Fruit fly (Drosophila melanogaster) whole organism, wandering third instar larva: ENCODE measurements around the gene CG9667.

Experiments used
- Abd-B ChIP-seq: fragments of >200 bp; optimal IDR thresholded peaks from 2 replicates; lab custom pipeline; 2017; ENCODE audit warnings: missing biosample characterization, missing genetic modification characterization
- CG9705 ChIP-seq: fragments of 200-800 bp; sonication (Bioruptor generic); optimal IDR thresholded peaks from 2 replicates; lab custom pipeline; 2018; ENCODE audit warnings: missing biosample characterization, mild to moderate bottlenecking, missing genetic modification characterization
- CrebA ChIP-seq: fragments of 200-800 bp; sonication (Bioruptor generic); optimal IDR thresholded peaks from 2 replicates; lab custom pipeline; 2016; ENCODE audit warnings: missing biosample characterization, mild to moderate bottlenecking, missing genetic modification characterization, borderline replicate concordance
- Dfd ChIP-seq: fragments of >200 bp; optimal IDR thresholded peaks from 2 replicates; lab custom pipeline; 2017; ENCODE audit warnings: missing biosample characterization, missing genetic modification characterization
- Dif ChIP-seq: fragments of 200-275, 200-300 bp; sonication (Bioruptor generic); optimal IDR thresholded peaks from 2 replicates; lab custom pipeline; 2018; ENCODE audit warnings: missing biosample characterization, missing genetic modification characterization; ENCODE audit not compliant: partially characterized antibody
- HLH106 ChIP-seq: fragments of 200-800 bp; optimal IDR thresholded peaks from 3 replicates; lab custom pipeline; 2019; ENCODE audit warnings: missing biosample characterization, mild to moderate bottlenecking, missing genetic modification characterization, moderate library complexity
- Hnf4 ChIP-seq: fragments of 200-800 bp; sonication (Bioruptor generic); optimal IDR thresholded peaks from 2 replicates; lab custom pipeline; 2016; ENCODE audit warnings: missing biosample characterization, mild to moderate bottlenecking, missing genetic modification characterization
- Hr78 ChIP-seq: fragments of >200 bp; optimal IDR thresholded peaks from 2 replicates; lab custom pipeline; 2017; ENCODE audit warnings: missing biosample characterization, missing genetic modification characterization
- Hr83 ChIP-seq: fragments of 200-300 bp; sonication (Bioruptor generic); optimal IDR thresholded peaks from 2 replicates; lab custom pipeline; 2016; ENCODE audit warnings: missing biosample characterization, mild to moderate bottlenecking, missing genetic modification characterization, moderate library complexity; ENCODE audit not compliant: poor library complexity, severe bottlenecking
- Jra ChIP-seq: sonication (Bioruptor generic); optimal IDR thresholded peaks from 2 replicates; lab custom pipeline; 2016; ENCODE audit warnings: missing biosample characterization, missing genetic modification characterization
- Mio ChIP-seq: sonication (Bioruptor generic); optimal IDR thresholded peaks from 2 replicates; lab custom pipeline; 2016; ENCODE audit warnings: missing biosample characterization, missing genetic modification characterization
- Myc ChIP-seq: fragments of >200 bp; optimal IDR thresholded peaks from 2 replicates; lab custom pipeline; 2017
- N ChIP-seq: fragments of >200 bp; optimal IDR thresholded peaks from 2 replicates; lab custom pipeline; 2018; ENCODE audit warnings: missing biosample characterization, missing external identifiers, missing genetic modification characterization
- OdsH ChIP-seq: fragments of 200-800 bp; sonication (Bioruptor generic); optimal IDR thresholded peaks from 2 replicates; lab custom pipeline; 2016; ENCODE audit warnings: missing biosample characterization, mild to moderate bottlenecking, missing genetic modification characterization
- Rel ChIP-seq, 2 experiments: fragments of 200-800 bp; sonication (Bioruptor generic) in 1 of 2; optimal IDR thresholded peaks; 2 replicates in 1 of 2; 3 replicates in 1 of 2; lab custom pipeline; 2016 to 2019; ENCODE audit warnings: mild to moderate bottlenecking in 2 of 2, missing biosample characterization in 2 of 2, missing genetic modification characterization in 2 of 2, moderate library complexity in 1 of 2
- Sp1 ChIP-seq: fragments of 200-800 bp; sonication (Bioruptor generic); optimal IDR thresholded peaks from 3 replicates; lab custom pipeline; 2019; ENCODE audit warnings: missing biosample characterization, mild to moderate bottlenecking, missing genetic modification characterization, moderate library complexity
- Vsx2 ChIP-seq: fragments of 200-300, 225-300 bp; sonication (Bioruptor generic); optimal IDR thresholded peaks from 2 replicates; lab custom pipeline; 2018; ENCODE audit warnings: missing biosample characterization, missing genetic modification characterization; ENCODE audit not compliant: partially characterized antibody
- br ChIP-seq: fragments of 200-800 bp; sonication (Bioruptor generic); optimal IDR thresholded peaks from 2 replicates; lab custom pipeline; 2016; ENCODE audit warnings: missing biosample characterization, missing genetic modification characterization
- brk ChIP-seq: fragments of 200-800 bp; sonication (Bioruptor generic); optimal IDR thresholded peaks from 2 replicates; lab custom pipeline; 2016; ENCODE audit warnings: missing biosample characterization, mild to moderate bottlenecking, missing genetic modification characterization
- dl ChIP-seq, 2 experiments: fragments of 175-275, 200-275 bp in 1 of 2; fragments of 200-275 bp in 1 of 2; sonication (Bioruptor generic); optimal IDR thresholded peaks; lab custom pipeline; 2018; ENCODE audit warnings: mild to moderate bottlenecking in 2 of 2, missing biosample characterization in 2 of 2, missing genetic modification characterization in 2 of 2, moderate library complexity in 2 of 2; ENCODE audit not compliant: partially characterized antibody in 2 of 2, insufficient read depth in 1 of 2
- dmrt93B ChIP-seq: fragments of 200-800 bp; sonication (Bioruptor generic); optimal IDR thresholded peaks from 2 replicates; lab custom pipeline; 2018; ENCODE audit warnings: missing biosample characterization, mild to moderate bottlenecking, missing genetic modification characterization
- dsf ChIP-seq: sonication (Bioruptor generic); optimal IDR thresholded peaks from 2 replicates; lab custom pipeline; 2016; ENCODE audit warnings: missing biosample characterization, missing genetic modification characterization, borderline replicate concordance
- ey ChIP-seq: fragments of 200-800 bp; sonication (Bioruptor generic); optimal IDR thresholded peaks from 2 replicates; lab custom pipeline; 2016; ENCODE audit warnings: missing biosample characterization, missing genetic modification characterization
- foxo ChIP-seq, 2 experiments: fragments of 200-800 bp; sonication (Bioruptor generic); optimal IDR thresholded peaks; 2 replicates in 1 of 2; 3 replicates in 1 of 2; lab custom pipeline; 2016 to 2017; ENCODE audit warnings: missing biosample characterization in 2 of 2, missing genetic modification characterization in 2 of 2
- fru ChIP-seq: fragments of 200-800 bp; sonication (Bioruptor generic); optimal IDR thresholded peaks from 3 replicates; lab custom pipeline; 2016; ENCODE audit warnings: missing biosample characterization, mild to moderate bottlenecking, missing genetic modification characterization
- h ChIP-seq: fragments of 200-800 bp; sonication (Bioruptor generic); optimal IDR thresholded peaks from 3 replicates; lab custom pipeline; 2016; ENCODE audit warnings: missing biosample characterization, mild to moderate bottlenecking, missing genetic modification characterization
- jim ChIP-seq: fragments of 175-275, 200-325 bp; sonication (Bioruptor generic); optimal IDR thresholded peaks from 2 replicates; lab custom pipeline; 2016; ENCODE audit warnings: missing biosample characterization, mild to moderate bottlenecking, missing genetic modification characterization
- lola ChIP-seq: fragments of >200 bp; optimal IDR thresholded peaks from 2 replicates; lab custom pipeline; 2017; ENCODE audit warnings: missing biosample characterization, missing genetic modification characterization
- pan ChIP-seq: fragments of >200 bp; optimal IDR thresholded peaks from 2 replicates; lab custom pipeline; 2017
- psq ChIP-seq: fragments of 200-800 bp; sonication (Bioruptor generic); optimal IDR thresholded peaks from 3 replicates; lab custom pipeline; 2017; ENCODE audit warnings: missing biosample characterization, mild to moderate bottlenecking, missing genetic modification characterization, moderate library complexity
- rgr ChIP-seq: fragments of 200-800 bp; sonication (Bioruptor generic); optimal IDR thresholded peaks from 3 replicates; lab custom pipeline; 2016; ENCODE audit warnings: missing biosample characterization, mild to moderate bottlenecking, missing genetic modification characterization
- sage ChIP-seq: fragments of 200-800 bp; sonication (Bioruptor generic); optimal IDR thresholded peaks from 2 replicates; lab custom pipeline; 2016; ENCODE audit warnings: missing biosample characterization, mild to moderate bottlenecking, missing genetic modification characterization
- sv ChIP-seq: fragments of 200-800 bp; sonication (Bioruptor generic); optimal IDR thresholded peaks from 3 replicates; lab custom pipeline; 2016; ENCODE audit warnings: missing biosample characterization, missing genetic modification characterization
- tai ChIP-seq: sonication (Bioruptor generic); optimal IDR thresholded peaks from 2 replicates; lab custom pipeline; 2016; ENCODE audit warnings: missing biosample characterization, missing genetic modification characterization
- usp ChIP-seq: fragments of >200 bp; optimal IDR thresholded peaks from 2 replicates; lab custom pipeline; 2017; ENCODE audit warnings: missing biosample characterization, missing genetic modification characterization
- woc ChIP-seq: sonication (Bioruptor generic); optimal IDR thresholded peaks from 2 replicates; lab custom pipeline; 2016; ENCODE audit warnings: missing biosample characterization, mild to moderate bottlenecking, missing genetic modification characterization

CG9667 gene

DNA sequence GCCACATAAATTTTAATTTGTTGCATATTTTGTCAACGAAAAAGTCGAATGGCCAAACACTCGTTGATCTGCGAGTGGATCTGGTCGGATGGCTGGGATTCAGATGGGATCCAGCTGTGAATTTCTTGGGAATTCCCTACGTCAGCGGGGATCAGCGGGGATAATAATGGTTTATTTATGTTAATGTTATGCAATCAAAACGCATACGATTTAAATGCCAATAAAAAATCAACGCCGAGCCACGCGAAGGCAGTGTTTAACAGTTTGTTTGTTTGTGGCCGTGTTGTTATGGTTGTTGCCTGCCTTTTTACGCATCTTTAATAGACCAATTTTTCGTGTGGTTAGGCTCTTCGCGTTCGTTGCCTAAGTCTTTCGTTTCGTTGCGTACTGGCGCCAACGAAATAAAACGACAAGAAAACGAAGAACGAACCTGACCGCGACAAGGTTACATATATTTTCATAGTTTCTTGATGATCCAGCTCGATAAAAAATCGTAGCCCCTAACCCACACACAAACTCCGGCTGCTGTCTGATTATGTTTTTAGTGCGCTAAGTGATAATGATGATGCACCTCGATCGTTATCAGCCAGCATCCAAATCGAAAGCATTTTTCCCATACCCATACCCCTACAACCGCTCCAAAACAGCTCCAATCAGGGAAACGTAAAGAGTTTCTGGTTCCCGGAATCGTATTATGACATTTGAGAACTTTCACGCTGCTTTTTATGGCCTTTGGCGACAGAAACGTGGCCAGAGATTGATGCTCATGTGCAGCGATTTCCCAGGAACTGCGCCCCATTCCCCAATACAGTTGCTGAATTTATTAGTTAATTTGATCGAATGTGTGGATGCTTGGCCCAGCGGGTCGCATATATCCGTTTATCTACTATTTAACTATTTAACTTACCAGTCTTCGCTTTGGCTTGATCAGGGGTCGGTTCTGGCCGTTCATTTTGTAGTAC is 34.2 kb upstream of the CG9667 start:
- TF ChIP-seq Rel (GFP tag; optimal IDR thresholded peaks at IDR 0.05; lab: Kevin White, UChicago) (no peak), Rel (tag; optimal IDR thresholded peaks at IDR 0.05; lab: Kevin White, UChicago) (peak; percentile 74), brk (GFP tag; lab: Kevin White, UChicago) (no peak), HLH106 (no peak)
- TF ChIP-seq, all 38 proteins: peak for 1

- no peak for TF ChIP-seq CG9705 (GFP tag; lab: Kevin White, UChicago)
Observed at dm6 chr3R:8158328-8158727, 32.2 kb upstream of the CG9667 start.

DNA sequence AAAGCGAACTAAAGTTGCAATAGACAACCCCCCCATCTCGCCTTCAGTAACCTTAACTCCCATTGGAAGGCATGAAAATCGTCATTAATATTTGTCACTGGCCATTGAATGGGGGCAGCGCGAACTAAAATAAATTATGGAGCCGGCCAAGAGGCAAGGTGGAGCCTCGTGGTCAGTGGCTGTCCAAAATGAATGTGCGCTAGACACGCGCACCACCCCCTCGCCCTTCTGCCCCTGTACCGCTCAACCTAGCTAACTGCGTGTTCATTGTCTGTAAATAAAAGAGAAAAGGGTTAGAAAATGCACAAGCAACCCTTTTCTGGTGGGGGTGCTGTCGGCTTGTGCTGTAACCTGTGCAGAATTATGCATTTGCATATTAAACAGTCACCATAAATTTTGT is 31.1 kb upstream of the CG9667 start:
- TF ChIP-seq dsf (GFP tag; lab: Kevin White, UChicago) = no peak
- TF ChIP-seq N = no peak
- TF ChIP-seq ey = no peak
- TF ChIP-seq Mio = no peak

- TF ChIP-seq Dfd (GFP tag; lab: Kevin White, UChicago) (peak; percentile 15), lola (GFP tag; lab: Kevin White, UChicago) (no peak)
Observed at dm6 chr3R:8155735-8156670, 29.8 kb upstream of the CG9667 start.

DNA sequence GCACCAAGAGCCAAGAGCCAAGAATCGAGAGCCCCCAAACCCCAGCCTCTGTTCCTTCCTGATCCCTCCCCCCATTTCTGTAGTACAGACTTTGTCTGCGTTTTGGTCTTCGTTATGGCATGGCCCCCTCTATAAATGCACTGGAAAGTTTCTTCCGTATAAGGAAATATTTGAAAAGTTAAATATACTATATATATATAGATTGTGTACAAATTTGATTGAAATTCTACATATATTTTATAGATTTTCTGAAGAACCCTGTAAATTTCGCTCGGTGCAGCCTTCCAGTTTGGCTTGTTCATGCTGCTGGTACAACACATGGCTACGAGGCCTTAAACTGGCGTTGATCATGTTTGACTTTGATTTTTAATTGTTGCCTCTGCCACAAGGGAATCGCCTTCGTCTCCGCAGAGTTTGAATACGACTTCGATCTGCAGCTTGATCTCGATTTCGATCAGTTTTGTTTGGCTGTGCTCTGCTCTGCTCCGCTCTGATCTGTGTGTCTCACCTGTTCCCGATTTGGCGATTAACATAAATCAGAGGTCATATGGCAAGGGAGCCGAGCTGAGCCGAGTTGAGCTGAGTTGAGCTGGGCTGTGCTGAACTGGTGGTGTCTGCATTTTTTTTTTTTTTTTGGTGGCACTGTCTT is 27.9 kb upstream of the CG9667 start:
- TF ChIP-seq Dif (GFP tag; lab: Kevin White, UChicago) (no peak), Rel (GFP tag; optimal IDR thresholded peaks at IDR 0.05; lab: Kevin White, UChicago) (peak; percentile 32), Rel (tag; optimal IDR thresholded peaks at IDR 0.05; lab: Kevin White, UChicago) (no peak), pan (lab: Kevin White, UChicago) (no peak), Hnf4 (GFP tag; lab: Kevin White, UChicago) (peak; percentile 65), rgr (GFP tag; lab: Kevin White, UChicago) (peak; percentile 78), foxo (GFP tag; optimal IDR thresholded peaks at IDR 0.05; lab: Kevin White, UChicago) (peak in 1 of 2 experiments; percentile 81), tai (GFP tag; lab: Kevin White, UChicago) (peak; percentile 16), woc (GFP tag; lab: Kevin White, UChicago) (peak; percentile 49), br (peak; percentile 9), ey (peak; percentile 46), h (GFP tag; lab: Kevin White, UChicago) (peak; percentile 73), N (no peak), sage (peak; percentile 66), lola (GFP tag; lab: Kevin White, UChicago) (no peak), psq (GFP tag; lab: Kevin White, UChicago) (peak; percentile 79), Hr83 (no peak), dl (GFP tag; optimal IDR thresholded peaks at IDR 0.05; lab: Kevin White, UChicago; ENCODE audit: insufficient read depth in 1 of 2, partially characterized antibody in 2 of 2) (no peak), Sp1 (GFP tag; lab: Kevin White, UChicago) (peak; percentile 73), sv (GFP tag; lab: Kevin White, UChicago) (no peak), Hr78 (no peak), Abd-B (GFP tag; lab: Kevin White, UChicago) (no peak), dsf (GFP tag; lab: Kevin White, UChicago) (no peak), Jra (peak; percentile 19), Myc (lab: Kevin White, UChicago) (no peak), OdsH (peak; percentile 80), fru (peak; percentile 69), usp (no peak), jim (GFP tag; lab: Kevin White, UChicago) (no peak), CG9705 (GFP tag; lab: Kevin White, UChicago) (no peak), brk (GFP tag; lab: Kevin White, UChicago) (peak; percentile 87), CrebA (no peak), dmrt93B (GFP tag; lab: Kevin White, UChicago) (peak; percentile 55), Vsx2 (GFP tag; lab: Kevin White, UChicago) (no peak), HLH106 (peak; percentile 78)
